Fruit fly (Drosophila melanogaster) whole organism, embryonic: ENCODE results near the gene CG3184.

Source experiments
- ATbp ChIP-seq: fragments of 200-800 bp; sonication (Bioruptor generic); optimal IDR thresholded peaks from 2 replicates; lab custom pipeline; 2017; ENCODE audit warnings: missing biosample characterization, mild to moderate bottlenecking, missing genetic modification characterization, missing genetic modification reagents
- Atf-2 ChIP-seq: fragments of 200-800 bp; sonication (Bioruptor generic); optimal IDR thresholded peaks from 2 replicates; lab custom pipeline; 2016; ENCODE audit warnings: missing biosample characterization, missing genetic modification characterization
- Atf6 ChIP-seq: fragments of 200-800 bp; sonication (Bioruptor generic); IDR thresholded peaks from 2 replicates; pipeline ENCODE4 v1.3.6; 2022; ENCODE audit warnings: missing biosample characterization, missing genetic modification characterization
- CG10462 ChIP-seq: fragments of 200-800 bp; sonication (Bioruptor generic); optimal IDR thresholded peaks from 2 replicates; lab custom pipeline; 2016; ENCODE audit warnings: missing biosample characterization, missing genetic modification characterization
- CG10565 ChIP-seq: fragments of 200-800 bp; sonication (Bioruptor generic); optimal IDR thresholded peaks from 3 replicates; lab custom pipeline; 2016; ENCODE audit warnings: missing biosample characterization, mild to moderate bottlenecking, missing genetic modification characterization
- CG10979 ChIP-seq: fragments of 200-800 bp; sonication (Bioruptor generic); optimal IDR thresholded peaks from 2 replicates; lab custom pipeline; 2018; ENCODE audit warnings: missing biosample characterization, mild to moderate bottlenecking, missing genetic modification characterization, moderate library complexity
- CG12104 ChIP-seq: fragments of 200-800 bp; sonication (Bioruptor generic); optimal IDR thresholded peaks from 3 replicates; lab custom pipeline; 2016; ENCODE audit warnings: missing biosample characterization, missing genetic modification characterization
- CG12155 ChIP-seq: fragments of 200-800 bp; sonication (Bioruptor generic); optimal IDR thresholded peaks from 3 replicates; lab custom pipeline; 2016; ENCODE audit warnings: missing biosample characterization, missing genetic modification characterization
- CG12299 ChIP-seq: fragments of 200-800 bp; sonication (Bioruptor generic); optimal IDR thresholded peaks from 2 replicates; lab custom pipeline; 2018; ENCODE audit warnings: missing biosample characterization, mild to moderate bottlenecking, missing genetic modification characterization
- CG12659 ChIP-seq: fragments of 200-800 bp; sonication (Bioruptor generic); optimal IDR thresholded peaks from 3 replicates; lab custom pipeline; 2017; ENCODE audit warnings: mild to moderate bottlenecking, missing biosample characterization, missing genetic modification reagents, missing genetic modification characterization
- CG13775 ChIP-seq: fragments of 200-800 bp; sonication (Bioruptor generic); optimal IDR thresholded peaks from 3 replicates; lab custom pipeline; 2017; ENCODE audit warnings: missing biosample characterization, mild to moderate bottlenecking, missing genetic modification characterization
- CG15011 ChIP-seq: fragments of 200-800 bp; sonication (Bioruptor generic); optimal IDR thresholded peaks from 3 replicates; lab custom pipeline; 2018; ENCODE audit warnings: missing biosample characterization, mild to moderate bottlenecking, missing genetic modification characterization
- CG1602 ChIP-seq: fragments of 200-800 bp; sonication (Bioruptor generic); optimal IDR thresholded peaks from 3 replicates; lab custom pipeline; 2016; ENCODE audit warnings: missing biosample characterization, missing genetic modification characterization
- CG17361 ChIP-seq: fragments of 200-800 bp; sonication (Bioruptor generic); IDR thresholded peaks from 3 replicates; pipeline ENCODE4 v1.3.6; 2022; ENCODE audit warnings: missing biosample characterization, missing genetic modification characterization
- CG17385 ChIP-seq: fragments of 200-800 bp; sonication (Bioruptor generic); optimal IDR thresholded peaks from 3 replicates; lab custom pipeline; 2018; ENCODE audit warnings: missing biosample characterization, mild to moderate bottlenecking, missing genetic modification characterization
- CG2116 ChIP-seq: fragments of 200-800 bp; sonication (Bioruptor generic); optimal IDR thresholded peaks from 3 replicates; lab custom pipeline; 2018; ENCODE audit warnings: missing biosample characterization, mild to moderate bottlenecking, missing genetic modification characterization
- CG2875 ChIP-seq: fragments of 200-800 bp; sonication (Bioruptor generic); optimal IDR thresholded peaks from 2 replicates; lab custom pipeline; 2017; ENCODE audit warnings: missing biosample characterization, mild to moderate bottlenecking, missing genetic modification characterization, missing genetic modification reagents
- CG30431 ChIP-seq: fragments of 200-800 bp; sonication (Bioruptor generic); optimal IDR thresholded peaks from 2 replicates; lab custom pipeline; 2017; ENCODE audit warnings: missing biosample characterization, missing genetic modification characterization
- CG34422 ChIP-seq: fragments of 200-800 bp; sonication (Bioruptor generic); IDR thresholded peaks from 3 replicates; pipeline ENCODE4 v1.3.6; 2022; ENCODE audit warnings: missing biosample characterization, missing genetic modification characterization
- CG3726 ChIP-seq: fragments of 200-800 bp; sonication (Bioruptor generic); IDR thresholded peaks from 3 replicates; pipeline ENCODE4, ENCODE4 v1.3.6; 2022; ENCODE audit warnings: missing biosample characterization, missing genetic modification characterization
- CG43689 ChIP-seq: fragments of 200-800 bp; sonication (Bioruptor generic); IDR thresholded peaks from 2 replicates; pipeline ENCODE4 v1.3.6; 2022; ENCODE audit warnings: missing biosample characterization, missing genetic modification characterization
- CG4404 ChIP-seq: fragments of 200-800 bp; sonication (Bioruptor generic); IDR thresholded peaks from 2 replicates; pipeline ENCODE4 v1.3.6; 2022; ENCODE audit warnings: missing biosample characterization, missing genetic modification characterization
- CG8944 ChIP-seq: fragments of 200-800 bp; sonication (Bioruptor generic); optimal IDR thresholded peaks from 3 replicates; lab custom pipeline; 2016; ENCODE audit warnings: missing biosample characterization, missing genetic modification characterization
- CG9797 ChIP-seq: fragments of 200-800 bp; sonication (Bioruptor generic); optimal IDR thresholded peaks from 3 replicates; lab custom pipeline; 2018; ENCODE audit warnings: missing biosample characterization, mild to moderate bottlenecking, missing genetic modification characterization
- CkIIα-i1 ChIP-seq: fragments of 200-800 bp; sonication (Bioruptor generic); IDR thresholded peaks from 2 replicates; pipeline ENCODE4 v1.3.6; 2022; ENCODE audit warnings: missing biosample characterization, missing genetic modification characterization
- D ChIP-seq, 2 experiments: fragments of 200-800 bp in 1 of 2; fragments of >200 bp in 1 of 2; sonication (Bioruptor generic) in 1 of 2; optimal IDR thresholded peaks; 2 replicates in 1 of 2; 3 replicates in 1 of 2; lab custom pipeline; 2017; ENCODE audit warnings: mild to moderate bottlenecking in 1 of 2, missing biosample characterization in 1 of 2, missing genetic modification characterization in 1 of 2, missing genetic modification reagents in 1 of 2
- Dad ChIP-seq: fragments of 200-800 bp; sonication (Bioruptor generic); optimal IDR thresholded peaks from 3 replicates; lab custom pipeline; 2016; ENCODE audit warnings: missing biosample characterization, missing genetic modification characterization
- Ets97D ChIP-seq: fragments of 200-800 bp; sonication (Bioruptor generic); optimal IDR thresholded peaks from 3 replicates; lab custom pipeline; 2016; ENCODE audit warnings: missing biosample characterization, missing genetic modification characterization
- Gug ChIP-seq: fragments of 200-800 bp; sonication (Bioruptor generic); IDR thresholded peaks from 4 replicates; pipeline ENCODE4 v1.3.6; 2022; ENCODE audit warnings: missing biosample characterization, missing genetic modification characterization
- HLH4C ChIP-seq: fragments of 200-800 bp; sonication (Bioruptor generic); IDR thresholded peaks from 3 replicates; pipeline ENCODE4 v1.3.6; 2022; ENCODE audit warnings: missing biosample characterization, missing genetic modification characterization; ENCODE audit not compliant: partially characterized antibody
- Hand ChIP-seq: fragments of 200-800 bp; sonication (Bioruptor generic); optimal IDR thresholded peaks from 2 replicates; lab custom pipeline; 2017; ENCODE audit warnings: mild to moderate bottlenecking, missing biosample characterization, missing genetic modification reagents, missing genetic modification characterization
- MTF-1 ChIP-seq: fragments of 200-800 bp; sonication (Bioruptor generic); optimal IDR thresholded peaks from 2 replicates; lab custom pipeline; 2018; ENCODE audit warnings: missing biosample characterization, mild to moderate bottlenecking, missing genetic modification characterization, borderline replicate concordance
- Mrtf ChIP-seq: fragments of 200-800 bp; sonication (Bioruptor generic); IDR thresholded peaks from 3 replicates; pipeline ENCODE4 v1.3.6; 2022; ENCODE audit warnings: missing biosample characterization, missing genetic modification characterization
- Myb ChIP-seq: fragments of 200-800 bp; sonication (Bioruptor generic); optimal IDR thresholded peaks from 2 replicates; lab custom pipeline; 2016; ENCODE audit warnings: missing biosample characterization, missing genetic modification characterization
- NFAT ChIP-seq: fragments of 200-800 bp; sonication (Bioruptor generic); IDR thresholded peaks from 2 replicates; pipeline ENCODE4 v1.3.6; 2022; ENCODE audit warnings: missing biosample characterization, missing genetic modification characterization
- Oaz ChIP-seq: fragments of 200-800 bp; sonication (Bioruptor generic); IDR thresholded peaks from 2 replicates; pipeline ENCODE4 v1.3.6; 2022; ENCODE audit warnings: missing biosample characterization, missing genetic modification characterization
- Vsx1 ChIP-seq: fragments of 200-800 bp; sonication (Bioruptor generic); optimal IDR thresholded peaks from 2 replicates; lab custom pipeline; 2017; ENCODE audit warnings: missing biosample characterization, mild to moderate bottlenecking, missing genetic modification characterization, missing genetic modification reagents
- amos ChIP-seq: fragments of 200-800 bp; sonication (Bioruptor generic); IDR thresholded peaks from 2 replicates; pipeline ENCODE4 v1.3.6; 2022; ENCODE audit warnings: missing biosample characterization, missing genetic modification characterization; ENCODE audit not compliant: partially characterized antibody
- bbx ChIP-seq: fragments of 200-800 bp; sonication (Bioruptor generic); IDR thresholded peaks from 2 replicates; pipeline ENCODE4 v1.3.6; 2022; ENCODE audit warnings: missing biosample characterization, missing genetic modification characterization; ENCODE audit not compliant: partially characterized antibody
- bigmax ChIP-seq: fragments of 200-800 bp; sonication (Bioruptor generic); optimal IDR thresholded peaks from 2 replicates; lab custom pipeline; 2018; ENCODE audit warnings: missing biosample characterization, mild to moderate bottlenecking, missing genetic modification characterization
- da ChIP-seq: fragments of 200-800 bp; sonication (Bioruptor generic); optimal IDR thresholded peaks from 2 replicates; lab custom pipeline; 2016; ENCODE audit warnings: missing biosample characterization, missing genetic modification characterization
- fru ChIP-seq: fragments of >200 bp; optimal IDR thresholded peaks from 2 replicates; lab custom pipeline; 2017
- gro ChIP-seq: fragments of 200-800 bp; sonication (Bioruptor generic); optimal IDR thresholded peaks from 2 replicates; lab custom pipeline; 2016; ENCODE audit warnings: missing biosample characterization, missing genetic modification characterization
- jing ChIP-seq: fragments of 200-800 bp; sonication (Bioruptor generic); optimal IDR thresholded peaks from 2 replicates; lab custom pipeline; 2018; ENCODE audit warnings: missing biosample characterization, mild to moderate bottlenecking, missing genetic modification characterization
- nmo ChIP-seq: fragments of 200-800 bp; sonication (Bioruptor generic); optimal IDR thresholded peaks from 2 replicates; lab custom pipeline; 2018; ENCODE audit warnings: missing biosample characterization, mild to moderate bottlenecking, missing genetic modification characterization, moderate library complexity
- pnt ChIP-seq: fragments of 200-800 bp; sonication (Bioruptor generic); optimal IDR thresholded peaks from 3 replicates; lab custom pipeline; 2016; ENCODE audit warnings: missing biosample characterization, missing genetic modification characterization
- trh ChIP-seq: fragments of 200-800 bp; sonication (Bioruptor generic); optimal IDR thresholded peaks from 2 replicates; lab custom pipeline; 2016; ENCODE audit warnings: missing biosample characterization, missing genetic modification characterization
- tup ChIP-seq: fragments of 200-800 bp; sonication (Bioruptor generic); optimal IDR thresholded peaks from 2 replicates; lab custom pipeline; 2016; ENCODE audit warnings: missing biosample characterization, mild to moderate bottlenecking, missing genetic modification characterization, moderate library complexity
- vnd ChIP-seq: fragments of 200-800 bp; sonication (Bioruptor generic); IDR thresholded peaks from 3 replicates; pipeline ENCODE4 v1.3.6; 2022; ENCODE audit warnings: missing biosample characterization, missing genetic modification characterization; ENCODE audit not compliant: partially characterized antibody

CG3184 gene

dm6 chrX:6656023-6656594 lies 32.5 kb downstream of the CG3184 start (continued):
- TF ChIP-seq CG9797 (no peak), vnd (GFP tag; lab: Robert Waterston, UW) (no peak), ATbp (GFP tag; lab: Kevin White, UChicago) (peak; percentile 81), CG15011 (GFP tag; lab: Kevin White, UChicago) (peak; percentile 80), CG4404 (GFP tag; lab: Robert Waterston, UW) (peak; percentile 72), CG12659 (GFP tag; lab: Kevin White, UChicago) (peak; percentile 86), amos (GFP tag; lab: Robert Waterston, UW) (no peak), CG13775 (GFP tag; lab: Kevin White, UChicago) (peak; percentile 80), Oaz (no peak; the same call in 1 of the 2 replicates), CkIIα-i1 (GFP tag; lab: Robert Waterston, UW) (no peak), Ets97D (GFP tag; lab: Kevin White, UChicago) (peak; percentile 48), HLH4C (GFP tag; lab: Robert Waterston, UW) (no peak), Atf-2 (GFP tag; lab: Kevin White, UChicago) (peak; percentile 81), CG8944 (peak; percentile 78), NFAT (0 out of 2 replicates have a peak, but pooled peaks have one; percentile 48), Mrtf (GFP tag; lab: Robert Waterston, UW) (peak; percentile 69; the same call in 2 of the 3 replicates), da (GFP tag; lab: Kevin White, UChicago) (peak; percentile 58), Atf6 (GFP tag; lab: Robert Waterston, UW) (peak; percentile 88; the same call in 1 of the 2 replicates), CG2116 (GFP tag; lab: Kevin White, UChicago) (peak; percentile 49), CG10565 (GFP tag; lab: Kevin White, UChicago) (no peak), CG34422 (peak; percentile 75), CG10979 (tag; lab: Kevin White, UChicago) (peak; percentile 82), CG3726 (peak; percentile 58; the same call in 1 of the 3 replicates), CG17361 (peak; percentile 93), nmo (GFP tag; lab: Kevin White, UChicago) (peak; percentile 91), Dad (GFP tag; lab: Kevin White, UChicago) (peak; percentile 75), trh (GFP tag; lab: Kevin White, UChicago) (peak; percentile 49), CG1602 (GFP tag; lab: Kevin White, UChicago) (peak; percentile 75), Gug (peak; percentile 72), Myb (GFP tag; lab: Kevin White, UChicago) (peak; percentile 60), CG30431 (GFP tag; lab: Kevin White, UChicago) (peak; percentile 76), pnt (GFP tag; lab: Kevin White, UChicago) (peak; percentile 62), tup (peak; percentile 77), bigmax (GFP tag; lab: Kevin White, UChicago) (no peak), CG10462 (peak; percentile 64), CG43689 (peak; percentile 63; the same call in 1 of the 2 replicates), jing (GFP tag; lab: Kevin White, UChicago) (peak; percentile 66), Vsx1 (GFP tag; lab: Kevin White, UChicago) (peak; percentile 62), MTF-1 (no peak), CG12155 (GFP tag; lab: Kevin White, UChicago) (peak; percentile 76), Hand (peak; percentile 74), D (optimal IDR thresholded peaks at IDR 0.05; lab: Kevin White, UChicago) (no peak), D (GFP tag; optimal IDR thresholded peaks at IDR 0.05; lab: Kevin White, UChicago) (peak; percentile 79), fru (no peak), CG12104 (GFP tag; lab: Kevin White, UChicago) (peak; percentile 86), CG12299 (tag; lab: Kevin White, UChicago) (peak; percentile 77), CG17385 (GFP tag; lab: Kevin White, UChicago) (peak; percentile 82), gro (GFP tag; lab: Kevin White, UChicago) (peak; percentile 87), bbx (GFP tag; lab: Robert Waterston, UW) (no peak), CG2875 (GFP tag; lab: Kevin White, UChicago) (peak; percentile 64)
